Worm (Caenorhabditis elegans): ENCODE results near the gene cept-2.

DNA sequence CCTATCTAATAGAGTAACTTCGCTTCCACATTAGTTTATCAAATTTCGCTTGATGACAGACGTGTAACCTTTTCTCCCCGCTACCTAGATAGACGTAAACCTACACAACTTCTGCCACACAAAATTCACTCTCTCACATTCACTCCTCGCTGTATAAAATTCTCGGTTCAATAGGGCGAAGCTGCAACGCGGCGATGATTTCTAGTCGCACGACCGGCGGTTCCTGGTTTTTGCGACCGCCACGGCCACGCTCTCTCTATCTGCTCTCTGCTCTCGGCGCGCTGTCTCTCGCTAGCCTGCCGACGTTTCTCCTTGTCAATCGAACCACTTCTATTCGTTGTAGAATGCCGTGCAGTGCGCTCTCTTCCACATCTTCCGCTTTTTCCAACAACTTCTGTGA, 3.4 kb downstream of the cept-2 start:
- peak; percentile 14 for TF ChIP-seq fkh-10 (GFP tag; optimal IDR thresholded peaks at IDR 0.05)
- peak; percentile 54 for TF ChIP-seq ref-2 (tag; optimal IDR thresholded peaks at IDR 0.05)
- peak; percentile 7 for TF ChIP-seq ceh-2 (tag; optimal IDR thresholded peaks at IDR 0.05)
- TF ChIP-seq sox-4 (tag; optimal IDR thresholded peaks at IDR 0.05) = no peak
- no peak for TF ChIP-seq ceh-9 (tag; optimal IDR thresholded peaks at IDR 0.05)
- TF ChIP-seq pag-3 (tag; optimal IDR thresholded peaks at IDR 0.05; ENCODE audit: borderline replicate concordance) = no peak

Measured in whole organism, late embryonic.